Worm (Caenorhabditis elegans) whole organism, L1 larva: Measurements from ENCODE around the gene C08H9.18.

Experiments used
- C16A3.4 ChIP-seq: fragments of 150-350 bp; optimal IDR thresholded peaks from 2 replicates; lab custom pipeline; 2014; ENCODE audit warnings: missing biosample characterization, missing genetic modification characterization
- Y116A8C.19 ChIP-seq: sonication (generic microtip); optimal IDR thresholded peaks from 2 replicates; lab custom pipeline; 2016; ENCODE audit warnings: missing compliant biosample characterization, missing genetic modification characterization, borderline replicate concordance
- aly-2 ChIP-seq: fragments of 150-350 bp; optimal IDR thresholded peaks from 2 replicates; lab custom pipeline; 2014; ENCODE audit warnings: missing biosample characterization, missing genetic modification characterization
- ama-1 ChIP-seq: fragments of 150-350 bp; optimal IDR thresholded peaks from 2 replicates; lab custom pipeline; 2014
- ceh-8 ChIP-seq: fragments of 200-800 bp; sonication (Bioruptor generic); optimal IDR thresholded peaks from 2 replicates; lab custom pipeline; 2018; ENCODE audit warnings: mild to moderate bottlenecking, missing genetic modification characterization, moderate library complexity, missing compliant biosample characterization
- ceh-82 ChIP-seq, 3 experiments: fragments of 150-350 bp in 1 of 3; sonication (generic microtip) in 2 of 3; optimal IDR thresholded peaks; 2 replicates each; lab custom pipeline; 2014 to 2017; ENCODE audit warnings: missing biosample characterization in 3 of 3, missing genetic modification characterization in 3 of 3
- ceh-88 ChIP-seq: fragments of 200-800 bp; sonication (Bioruptor generic); IDR thresholded peaks from 2 replicates; pipeline ENCODE4 v1.3.6; 2022; ENCODE audit warnings: missing genetic modification characterization, missing compliant biosample characterization
- dpl-1 ChIP-seq, 3 experiments: fragments of 150-350 bp in 2 of 3; sonication (generic microtip) in 1 of 3; optimal IDR thresholded peaks; 2 replicates each; lab custom pipeline; 2014 to 2017; ENCODE audit warnings: missing biosample characterization in 3 of 3, missing genetic modification characterization in 3 of 3, missing genetic modification reagents in 3 of 3
- egl-13 ChIP-seq: sonication (generic microtip); optimal IDR thresholded peaks from 2 replicates; lab custom pipeline; 2016; ENCODE audit warnings: missing genotype, missing genetic modification reagents, missing genetic modification characterization, missing compliant biosample characterization
- egl-27 ChIP-seq, 2 experiments: fragments of 150-350 bp in 1 of 2; sonication (generic microtip); optimal IDR thresholded peaks; 3 replicates each; lab custom pipeline; 2017 to 2018; ENCODE audit warnings: missing biosample characterization in 2 of 2, missing genetic modification characterization in 2 of 2, missing genetic modification reagents in 2 of 2
- ets-5 ChIP-seq: fragments of 200-800 bp; sonication (Bioruptor generic); IDR thresholded peaks from 2 replicates; pipeline ENCODE4 v1.3.6; 2022; ENCODE audit warnings: missing genetic modification characterization, missing compliant biosample characterization
- fkh-4 ChIP-seq: sonication (generic microtip); optimal IDR thresholded peaks from 2 replicates; lab custom pipeline; 2016; ENCODE audit warnings: missing compliant biosample characterization, missing genetic modification characterization, borderline replicate concordance
- grh-1 ChIP-seq: fragments of 200-800 bp; sonication (Bioruptor generic); IDR thresholded peaks from 2 replicates; pipeline ENCODE4 v1.3.6; 2022; ENCODE audit warnings: missing genetic modification reagents, missing genetic modification characterization, missing compliant biosample characterization
- hpl-2 ChIP-seq: fragments of 150-350 bp; optimal IDR thresholded peaks from 2 replicates; lab custom pipeline; 2014; ENCODE audit warnings: missing biosample characterization, missing genetic modification reagents, missing genetic modification characterization
- isw-1 ChIP-seq: fragments of 200-800 bp; sonication (Bioruptor generic); IDR thresholded peaks from 2 replicates; pipeline ENCODE4 v1.3.6; 2022; ENCODE audit warnings: missing genetic modification characterization, missing compliant biosample characterization
- lin-13 ChIP-seq: fragments of 150-350 bp; optimal IDR thresholded peaks from 2 replicates; lab custom pipeline; 2014; ENCODE audit warnings: missing biosample characterization, missing genetic modification reagents, missing genetic modification characterization
- lin-35 ChIP-seq, 2 experiments: fragments of 150-350 bp; optimal IDR thresholded peaks; 2 replicates each; lab custom pipeline; 2014; ENCODE audit warnings: missing biosample characterization in 2 of 2, missing genetic modification characterization in 2 of 2, missing genetic modification reagents in 2 of 2
- lin-39 ChIP-seq: fragments of 150-350 bp; optimal IDR thresholded peaks from 2 replicates; lab custom pipeline; 2014; ENCODE audit warnings: missing biosample characterization, missing genetic modification reagents, missing genetic modification characterization
- lir-3 ChIP-seq: sonication (generic microtip); optimal IDR thresholded peaks from 2 replicates; lab custom pipeline; 2016; ENCODE audit warnings: mild to moderate bottlenecking, missing genetic modification characterization, moderate library complexity, missing compliant biosample characterization; ENCODE audit not compliant: poor library complexity
- mab-9 ChIP-seq: fragments of 200-800 bp; sonication (Bioruptor generic); IDR thresholded peaks from 2 replicates; pipeline ENCODE4 v1.3.6; 2022; ENCODE audit warnings: missing genetic modification reagents, missing genetic modification characterization, missing compliant biosample characterization
- mdl-1 ChIP-seq, 2 experiments: fragments of 150-350 bp; optimal IDR thresholded peaks; 2 replicates each; lab custom pipeline; 2014 to 2017; ENCODE audit warnings: missing biosample characterization in 2 of 2, missing genetic modification characterization in 2 of 2, inconsistent platforms in 1 of 2
- mef-2 ChIP-seq: fragments of 150-350 bp; optimal IDR thresholded peaks from 2 replicates; lab custom pipeline; 2014; ENCODE audit warnings: missing biosample characterization, missing genetic modification characterization
- nhr-11 ChIP-seq: fragments of 150-350 bp; optimal IDR thresholded peaks from 2 replicates; lab custom pipeline; 2014; ENCODE audit warnings: missing biosample characterization, missing genetic modification characterization
- nhr-20 ChIP-seq: sonication (generic microtip); optimal IDR thresholded peaks from 2 replicates; lab custom pipeline; 2016; ENCODE audit warnings: mild to moderate bottlenecking, missing genetic modification characterization, missing compliant biosample characterization
- nhr-237 ChIP-seq: fragments of 150-350 bp; optimal IDR thresholded peaks from 2 replicates; lab custom pipeline; 2014; ENCODE audit warnings: missing biosample characterization, missing genetic modification characterization
- nhr-28 ChIP-seq: fragments of 150-350 bp; optimal IDR thresholded peaks from 2 replicates; lab custom pipeline; 2014; ENCODE audit warnings: missing biosample characterization, missing genetic modification characterization
- nhr-76 ChIP-seq: sonication (generic microtip); optimal IDR thresholded peaks from 2 replicates; lab custom pipeline; 2017; ENCODE audit warnings: missing biosample characterization, missing genetic modification characterization
- nhr-77 ChIP-seq: fragments of 150-350 bp; optimal IDR thresholded peaks from 2 replicates; lab custom pipeline; 2014; ENCODE audit warnings: missing biosample characterization, missing genetic modification characterization
- nhr-84 ChIP-seq: sonication (generic microtip); optimal IDR thresholded peaks from 2 replicates; lab custom pipeline; 2017; ENCODE audit warnings: missing biosample characterization, missing genetic modification characterization
- nhr-90 ChIP-seq: sonication (generic microtip); optimal IDR thresholded peaks from 2 replicates; lab custom pipeline; 2016; ENCODE audit warnings: mild to moderate bottlenecking, missing genetic modification characterization, missing compliant biosample characterization; ENCODE audit not compliant: poor library complexity
- pag-3 ChIP-seq: sonication (generic microtip); optimal IDR thresholded peaks from 2 replicates; lab custom pipeline; 2017; ENCODE audit warnings: missing genetic modification characterization, mild to moderate bottlenecking, missing compliant biosample characterization, antibody characterized with exemption, borderline replicate concordance; ENCODE audit not compliant: insufficient read depth
- pqm-1 ChIP-seq: sonication (generic microtip); optimal IDR thresholded peaks from 3 replicates; lab custom pipeline; 2017; ENCODE audit warnings: missing biosample characterization, missing genetic modification characterization
- rnt-1 ChIP-seq: sonication (generic microtip); optimal IDR thresholded peaks from 2 replicates; lab custom pipeline; 2016; ENCODE audit warnings: mild to moderate bottlenecking, missing genetic modification characterization, moderate library complexity, missing compliant biosample characterization
- skn-1 ChIP-seq: fragments of 150-350 bp; optimal IDR thresholded peaks from 2 replicates; lab custom pipeline; 2014; ENCODE audit warnings: missing biosample characterization, missing genetic modification characterization
- snpc-4 ChIP-seq: fragments of 150-350 bp; optimal IDR thresholded peaks from 2 replicates; lab custom pipeline; 2014; ENCODE audit warnings: missing biosample characterization, missing genetic modification characterization
- snu-23 ChIP-seq: sonication (generic microtip); optimal IDR thresholded peaks from 2 replicates; lab custom pipeline; 2016; ENCODE audit warnings: missing genetic modification characterization, missing compliant biosample characterization
- sup-37 ChIP-seq: fragments of 200-800 bp; sonication (Bioruptor generic); optimal IDR thresholded peaks from 2 replicates; lab custom pipeline; 2018; ENCODE audit warnings: mild to moderate bottlenecking, missing genetic modification characterization, missing compliant biosample characterization
- swsn-7 ChIP-seq: sonication (generic microtip); optimal IDR thresholded peaks from 2 replicates; lab custom pipeline; 2016; ENCODE audit warnings: missing genetic modification characterization, missing compliant biosample characterization
- unc-62 ChIP-seq: fragments of 150-350 bp; optimal IDR thresholded peaks from 2 replicates; lab custom pipeline; 2014; ENCODE audit warnings: missing biosample characterization, missing genetic modification reagents, missing genetic modification characterization
- unc-86 ChIP-seq: sonication (generic microtip); optimal IDR thresholded peaks from 2 replicates; lab custom pipeline; 2016; ENCODE audit warnings: missing genetic modification characterization, missing compliant biosample characterization
- zag-1 ChIP-seq: fragments of 150-350 bp; optimal IDR thresholded peaks from 2 replicates; lab custom pipeline; 2014; ENCODE audit warnings: missing biosample characterization, missing genetic modification characterization

Gene C08H9.18

ce11 chrII:9850945-9851344, 11.1 kb downstream of the C08H9.18 start, which contains the start of gene ZK938.10:
Gene ZK938.10 (minus strand): TSS chrII:9851045.
- TF ChIP-seq mdl-1 (tag; optimal IDR thresholded peaks at IDR 0.05; lab: Kevin White, UChicago) (no peak), nhr-20 (no peak), pag-3 (tag; lab: Kevin White, UChicago) (no peak), nhr-11 (no peak), hpl-2 (GFP tag; lab: Kevin White, UChicago) (no peak), sup-37 (GFP tag; lab: Kevin White, UChicago) (no peak), nhr-90 (tag; lab: Kevin White, UChicago) (no peak), mab-9 (GFP tag; lab: Robert Waterston, UW) (no peak), egl-13 (tag; lab: Kevin White, UChicago) (no peak), unc-62 (no peak), lin-13 (GFP tag; lab: Kevin White, UChicago) (no peak), aly-2 (tag; lab: Kevin White, UChicago) (no peak), Y116A8C.19 (tag; lab: Kevin White, UChicago) (no peak), nhr-76 (no peak), C16A3.4 (tag; lab: Kevin White, UChicago) (no peak), mef-2 (tag; lab: Kevin White, UChicago) (no peak), swsn-7 (tag; lab: Kevin White, UChicago) (no peak), grh-1 (GFP tag; lab: Robert Waterston, UW) (no peak), lir-3 (tag; lab: Kevin White, UChicago) (no peak), snpc-4 (tag; lab: Kevin White, UChicago) (no peak)

- no peak for TF ChIP-seq snpc-4 (tag; lab: Kevin White, UChicago)
- TF ChIP-seq ets-5: no peak
- TF ChIP-seq nhr-11: no peak
- no peak for TF ChIP-seq skn-1 (tag; lab: Kevin White, UChicago)
Measured at ce11 chrII:9849497-9849896, 12.6 kb downstream of the C08H9.18 start, which contains the start of gene old-2. Gene old-2 (minus strand): TSS chrII:9849597.

ce11 chrII:9845239-9845638, 16.8 kb downstream of the C08H9.18 start, which contains the start of gene chil-9:
Gene chil-9 (minus strand): TSS chrII:9845339.
- no peak for TF ChIP-seq rnt-1
- no peak for TF ChIP-seq mef-2 (tag; lab: Kevin White, UChicago)
- no peak for TF ChIP-seq lin-39 (tag; lab: Kevin White, UChicago)
- no peak for TF ChIP-seq fkh-4 (tag; lab: Kevin White, UChicago)
- no peak for TF ChIP-seq nhr-11
- TF ChIP-seq sup-37 (GFP tag; lab: Kevin White, UChicago): no peak
- TF ChIP-seq unc-86: no peak
- TF ChIP-seq nhr-84 (tag; lab: Kevin White, UChicago): no peak
- TF ChIP-seq lir-3 (tag; lab: Kevin White, UChicago): no peak
- no peak for TF ChIP-seq zag-1 (tag; lab: Kevin White, UChicago)
- TF ChIP-seq isw-1: no peak
- TF ChIP-seq ama-1 (lab: Kevin White, UChicago): no peak
- TF ChIP-seq nhr-28 (tag; lab: Kevin White, UChicago): no peak
- no peak for TF ChIP-seq nhr-90 (tag; lab: Kevin White, UChicago)
- TF ChIP-seq nhr-77 (tag; lab: Kevin White, UChicago): no peak
- no peak for TF ChIP-seq nhr-20
- TF ChIP-seq, all 84 proteins: peak for 0

ce11 chrII:9841985-9842505, 20.0 kb downstream of the C08H9.18 start, which contains the start of gene rnh-1.2:
Gene rnh-1.2 (minus strand): TSS chrII:9842035.
- TF ChIP-seq snu-23 (no peak), nhr-90 (tag; lab: Kevin White, UChicago) (no peak), egl-27 (tag; optimal IDR thresholded peaks at IDR 0.05; lab: Kevin White, UChicago) (no peak), lir-3 (tag; lab: Kevin White, UChicago) (no peak), lin-35 (GFP tag; optimal IDR thresholded peaks at IDR 0.05; lab: Kevin White, UChicago) (no peak), ceh-88 (GFP tag; lab: Robert Waterston, UW) (no peak), ceh-8 (GFP tag; lab: Kevin White, UChicago) (no peak), nhr-237 (tag; lab: Kevin White, UChicago) (no peak), pqm-1 (no peak), unc-86 (no peak), ceh-82 (tag; optimal IDR thresholded peaks at IDR 0.05; lab: Kevin White, UChicago) (no peak), dpl-1 (GFP tag; optimal IDR thresholded peaks at IDR 0.05; lab: Kevin White, UChicago) (no peak)
